Fruit fly (Drosophila melanogaster) ovary, adult (tissue): ENCODE results near the gene Atg17.

Experiments used
- CG17801 ChIP-seq: fragments of 200-800 bp; optimal IDR thresholded peaks from 2 replicates; lab custom pipeline; 2019; ENCODE audit warnings: missing biosample characterization, mild to moderate bottlenecking, missing genetic modification characterization, moderate library complexity; ENCODE audit not compliant: partially characterized antibody

Gene Atg17

DNA sequence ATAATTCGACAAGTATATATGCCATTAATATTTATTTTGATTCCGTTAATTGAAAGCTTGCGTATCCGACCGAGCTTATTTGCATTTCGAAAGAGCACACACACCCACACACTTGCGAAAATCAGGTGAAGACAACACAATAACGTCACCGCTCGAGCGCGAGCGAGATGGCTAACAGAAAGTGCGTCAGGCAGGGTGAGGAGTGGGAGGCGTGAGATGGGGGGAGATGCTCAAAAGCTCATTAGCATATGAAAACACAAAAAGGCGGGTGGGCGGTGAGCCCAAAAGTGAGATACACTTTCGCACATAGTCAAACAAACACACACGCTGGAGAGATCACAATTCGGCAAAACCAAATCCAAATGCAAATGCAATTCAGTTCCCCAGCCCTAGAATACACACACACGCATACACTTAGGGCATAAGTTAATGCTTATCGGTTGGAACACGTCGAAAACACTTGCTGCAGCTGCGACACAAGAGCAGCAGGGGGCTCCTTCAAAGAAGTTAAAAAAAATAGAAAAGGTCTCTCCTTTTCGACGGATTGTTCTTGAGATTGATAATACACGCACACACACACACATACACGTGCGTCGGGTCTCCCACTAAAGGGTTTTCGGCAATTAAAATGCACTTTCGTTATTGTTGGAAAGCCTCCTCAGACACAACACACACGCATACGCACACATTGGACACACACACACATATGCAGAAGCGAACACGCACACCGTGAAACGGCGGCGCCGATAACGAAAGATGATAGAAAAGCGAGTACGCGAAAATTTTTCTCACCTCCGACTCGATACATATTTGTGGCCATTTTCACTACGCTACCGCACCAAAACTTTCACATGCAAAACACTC, 21.6 kb upstream of the Atg17 start:
- no peak for TF ChIP-seq CG17801 (GFP tag; lab: Kevin White, UChicago)

DNA sequence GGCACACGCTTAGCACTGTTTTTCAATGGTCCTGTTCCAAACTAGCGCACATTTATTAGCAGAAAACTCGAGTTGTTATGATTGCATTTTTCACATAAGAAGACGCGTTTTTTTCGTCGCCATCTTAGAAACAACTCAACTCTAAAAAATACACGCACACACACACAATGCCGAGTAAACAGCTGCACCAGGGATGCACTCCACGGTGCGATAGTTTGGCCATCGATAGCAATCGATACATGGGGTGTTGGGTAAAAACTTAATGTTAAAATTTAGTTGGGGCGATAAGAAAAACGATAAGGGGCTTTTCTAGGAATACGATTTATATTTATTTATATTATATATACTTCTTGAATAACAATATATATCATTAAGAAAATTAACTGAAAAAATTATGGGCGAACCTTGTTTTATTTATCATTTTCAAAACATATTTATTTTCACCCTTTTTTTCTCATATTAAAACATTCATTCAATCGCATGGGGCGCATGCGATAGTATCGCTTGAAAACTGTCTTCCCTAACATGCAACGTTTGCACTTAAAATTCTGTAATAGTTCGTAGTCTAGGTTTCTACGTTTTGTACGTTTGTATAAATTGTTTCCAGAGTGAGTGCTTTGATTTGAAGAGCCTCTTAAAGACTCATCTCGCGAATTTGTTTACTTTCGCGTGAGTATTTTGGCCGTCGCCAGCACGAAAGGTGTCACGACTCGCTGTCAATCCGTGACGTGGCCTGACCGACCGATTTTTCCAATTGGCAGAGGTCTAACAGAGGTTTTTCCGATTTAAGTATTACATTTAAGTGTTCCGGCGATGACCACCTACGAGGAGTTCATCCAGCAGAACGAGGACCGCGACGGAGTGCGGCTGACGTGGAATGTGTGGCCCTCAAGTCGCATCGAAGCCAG, 20.7 kb upstream of the Atg17 start, which contains the start of the genes MTA1-like and Sec23:
TSS of gene MTA1-like (minus strand) at position 170 of the 908 bp plus-strand sequence.
TSS of gene Sec23 (plus strand) at position 497 of the 908 bp plus-strand sequence.
- TF ChIP-seq CG17801 (GFP tag; lab: Kevin White, UChicago): no peak

DNA sequence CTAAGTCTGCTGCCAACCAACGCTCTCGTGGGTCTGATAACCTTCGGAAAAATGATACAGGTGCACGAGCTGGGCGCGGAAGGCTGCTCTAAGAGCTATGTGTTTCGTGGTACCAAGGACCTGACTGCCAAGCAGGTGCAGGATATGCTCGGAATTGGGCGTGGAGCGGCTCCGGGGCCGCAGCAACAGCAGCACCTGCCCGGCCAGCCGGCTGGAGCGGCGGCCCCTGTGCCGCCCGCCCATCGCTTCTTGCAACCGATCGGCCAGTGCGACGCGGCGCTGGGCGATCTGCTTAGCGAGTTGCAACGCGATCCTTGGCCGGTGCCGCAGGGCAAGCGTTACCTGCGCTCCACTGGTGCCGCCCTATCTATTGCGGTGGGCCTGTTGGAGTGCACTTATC, 19.6 kb upstream of the Atg17 start:
- TF ChIP-seq CG17801 (GFP tag; lab: Kevin White, UChicago): no peak

DNA sequence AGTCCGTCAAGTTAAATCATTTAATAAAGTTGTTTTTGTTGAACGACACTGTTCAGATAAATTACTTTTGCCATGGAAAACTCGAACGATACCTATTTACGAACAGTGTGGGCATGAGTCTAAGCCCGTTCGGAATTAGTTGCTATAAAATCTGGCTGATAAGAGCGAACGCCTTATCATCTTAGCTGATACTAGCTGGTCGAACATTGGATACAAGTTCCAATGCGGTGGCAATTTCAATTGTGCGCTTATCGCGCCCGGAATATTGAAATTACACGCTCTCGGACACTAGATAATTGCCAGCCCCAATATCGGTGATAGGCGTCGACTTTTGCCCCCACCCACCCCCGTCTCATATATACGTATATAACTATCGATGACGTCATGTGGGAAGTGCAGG, 15.6 kb upstream of the Atg17 start:
- no peak for TF ChIP-seq CG17801 (GFP tag; lab: Kevin White, UChicago)

DNA sequence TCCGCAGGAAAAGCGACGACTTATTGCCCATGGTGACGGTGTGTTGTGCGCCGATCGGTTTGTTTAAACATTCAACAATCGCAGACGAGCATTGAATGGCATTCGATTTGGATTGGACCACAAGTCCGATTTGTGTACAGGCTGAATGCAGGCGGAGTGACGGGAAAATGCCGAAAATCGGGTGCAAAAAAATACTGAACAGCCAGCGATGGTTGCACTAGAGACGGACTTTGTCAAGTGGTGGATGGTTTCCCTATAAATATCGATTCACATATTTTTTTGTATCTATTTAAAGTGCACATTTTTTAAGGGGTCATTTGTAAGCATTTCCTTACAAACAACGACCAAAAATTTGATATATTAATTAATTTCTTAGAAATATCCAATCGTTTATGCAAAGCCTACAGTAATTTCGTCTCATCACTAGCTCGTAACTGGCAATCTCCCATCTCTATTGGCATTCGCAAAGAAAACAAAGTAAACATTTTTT, 14.8 kb upstream of the Atg17 start, which contains the start of the genes elm and MED27:
TSS of gene elm (minus strand) at position 170 of the 490 bp plus-strand sequence.
TSS of gene MED27 (plus strand) at position 448 of the 490 bp plus-strand sequence.
- TF ChIP-seq CG17801 (GFP tag; lab: Kevin White, UChicago): peak; percentile 93

DNA sequence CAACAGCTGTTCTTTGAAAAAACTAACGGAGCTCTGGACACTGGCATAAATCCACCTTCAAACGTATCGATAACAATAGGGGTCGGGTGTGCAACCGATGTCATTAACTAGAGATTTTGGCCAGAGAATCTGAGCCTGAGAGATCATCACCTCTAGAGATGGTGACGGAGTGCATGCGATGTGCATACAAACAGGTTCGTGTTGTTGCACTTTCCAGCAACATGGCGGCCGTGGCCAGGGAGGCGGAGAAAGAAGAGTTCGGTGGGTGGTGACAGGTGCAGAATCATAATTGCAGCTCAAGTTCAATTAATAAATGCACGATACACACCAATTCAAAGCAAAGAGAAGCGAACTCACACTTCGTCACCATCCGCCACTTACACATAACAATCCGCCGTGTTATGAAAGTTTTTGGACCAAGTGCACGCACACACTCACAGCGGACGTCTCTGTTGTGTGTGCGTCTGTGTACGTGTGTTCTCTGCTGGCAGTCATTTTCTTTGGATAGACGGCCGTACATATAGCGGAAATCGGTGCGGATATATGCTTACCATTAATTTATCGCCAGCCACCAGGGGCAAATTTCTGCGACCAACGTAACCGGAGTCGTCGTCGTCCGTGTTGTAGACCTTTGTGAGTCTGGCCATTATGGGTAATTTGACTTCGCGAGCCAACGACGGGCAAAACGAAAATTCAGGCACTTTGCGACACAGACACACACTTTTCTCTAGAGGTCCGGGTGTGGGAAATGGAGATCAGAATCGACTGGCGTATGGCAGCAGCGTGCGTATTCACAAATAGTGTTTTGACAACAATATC, 10.3 kb upstream of the Atg17 start:
- no peak for TF ChIP-seq CG17801 (GFP tag; lab: Kevin White, UChicago)

DNA sequence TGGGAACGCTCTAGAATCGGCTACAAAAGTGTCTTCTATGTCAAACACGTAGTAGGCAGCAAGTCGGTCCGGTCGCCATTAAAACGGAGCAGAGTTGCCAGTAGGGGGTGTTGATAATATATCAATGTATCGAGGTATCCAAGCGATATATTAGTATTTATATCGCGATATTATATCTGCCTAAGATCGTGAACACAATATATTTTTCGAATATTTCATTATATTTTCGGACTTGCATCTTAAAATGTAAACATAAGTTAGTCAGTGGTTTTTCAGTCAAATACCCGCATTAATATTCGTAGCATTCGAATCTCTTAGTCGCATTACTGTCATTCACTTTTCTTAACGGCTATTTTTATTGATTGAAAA, 9.7 kb upstream of the Atg17 start, which contains the start of gene CG2182:
TSS of gene CG2182 (minus strand) at position 84 of the 369 bp plus-strand sequence.
- TF ChIP-seq CG17801 (GFP tag; lab: Kevin White, UChicago): no peak

DNA sequence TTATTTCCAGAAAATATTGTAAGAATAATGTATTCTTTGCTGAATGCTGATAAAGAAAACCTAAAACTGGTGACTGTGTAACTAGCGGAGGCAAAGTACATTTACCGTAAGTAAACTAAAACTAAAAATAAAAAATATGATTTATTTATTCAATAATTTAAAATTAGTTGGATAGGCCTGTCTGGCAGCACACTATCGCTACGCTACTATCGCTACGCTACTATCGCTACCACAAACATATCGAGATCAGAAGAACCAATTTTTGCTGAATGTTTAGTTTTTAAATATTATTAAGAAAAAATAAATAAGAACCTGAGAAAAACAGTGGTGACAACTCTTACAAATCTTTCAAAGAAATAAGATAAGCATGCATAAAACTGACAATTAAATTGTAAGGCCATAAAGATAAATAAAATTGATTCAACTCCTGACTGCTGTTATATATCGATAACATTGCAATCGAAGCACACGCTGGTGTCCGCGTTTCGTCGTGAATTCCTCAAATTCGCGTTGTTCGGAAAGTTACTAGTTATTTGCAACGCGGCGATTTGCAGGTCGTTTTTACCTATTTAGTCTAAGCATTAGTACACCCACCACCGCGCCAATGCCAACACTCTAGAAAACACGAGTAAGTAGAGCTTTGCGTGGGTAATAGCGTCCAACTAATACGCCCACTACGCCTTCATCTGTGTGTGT, 9.2 kb upstream of the Atg17 start, which contains the start of gene Wdr33:
TSS of gene Wdr33 (plus strand) at position 438 of the 696 bp plus-strand sequence.
- no peak for TF ChIP-seq CG17801 (GFP tag; lab: Kevin White, UChicago)

DNA sequence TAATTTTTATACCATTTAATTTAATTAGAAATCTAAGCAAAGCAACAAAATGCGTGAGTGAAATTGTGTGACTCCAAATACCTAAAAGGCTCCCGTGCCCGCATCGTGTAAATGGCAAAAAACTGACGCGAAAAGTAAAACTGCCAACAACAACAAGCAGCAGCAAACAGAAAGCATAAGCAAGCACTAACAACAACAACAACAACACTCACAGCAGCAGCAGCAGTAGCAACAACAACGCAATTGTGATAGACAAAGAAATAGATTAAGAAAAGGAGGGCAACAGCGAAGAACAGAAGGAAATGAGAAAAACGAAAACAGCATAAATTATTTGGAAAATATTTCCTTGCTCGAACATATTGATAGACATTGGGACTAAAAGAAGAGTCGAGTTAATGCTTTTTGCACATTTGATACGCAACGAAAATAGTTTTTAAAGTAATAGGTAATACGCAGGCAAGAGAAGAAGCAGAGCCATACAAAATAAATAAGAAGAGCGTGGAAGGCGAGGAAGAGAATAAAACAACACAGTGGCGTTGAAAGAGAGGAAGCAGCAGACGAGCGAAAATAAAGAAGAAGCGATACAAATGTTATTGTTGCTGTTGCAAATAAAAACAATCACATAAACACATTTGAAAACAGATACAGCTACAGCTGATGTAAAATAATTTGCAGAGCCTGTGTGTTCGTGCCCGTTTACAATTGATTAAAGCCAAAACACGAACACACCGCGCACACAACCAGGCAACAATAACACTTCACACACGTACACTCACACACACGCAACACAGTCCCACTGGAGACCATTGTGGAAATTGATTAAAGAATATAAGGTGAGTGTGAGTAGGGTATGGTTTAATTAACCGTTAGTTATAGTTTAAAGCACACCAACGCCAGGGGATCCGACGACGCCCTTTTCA, 487 bp downstream of the Atg17 start:
- no peak for TF ChIP-seq CG17801 (GFP tag; lab: Kevin White, UChicago)

DNA sequence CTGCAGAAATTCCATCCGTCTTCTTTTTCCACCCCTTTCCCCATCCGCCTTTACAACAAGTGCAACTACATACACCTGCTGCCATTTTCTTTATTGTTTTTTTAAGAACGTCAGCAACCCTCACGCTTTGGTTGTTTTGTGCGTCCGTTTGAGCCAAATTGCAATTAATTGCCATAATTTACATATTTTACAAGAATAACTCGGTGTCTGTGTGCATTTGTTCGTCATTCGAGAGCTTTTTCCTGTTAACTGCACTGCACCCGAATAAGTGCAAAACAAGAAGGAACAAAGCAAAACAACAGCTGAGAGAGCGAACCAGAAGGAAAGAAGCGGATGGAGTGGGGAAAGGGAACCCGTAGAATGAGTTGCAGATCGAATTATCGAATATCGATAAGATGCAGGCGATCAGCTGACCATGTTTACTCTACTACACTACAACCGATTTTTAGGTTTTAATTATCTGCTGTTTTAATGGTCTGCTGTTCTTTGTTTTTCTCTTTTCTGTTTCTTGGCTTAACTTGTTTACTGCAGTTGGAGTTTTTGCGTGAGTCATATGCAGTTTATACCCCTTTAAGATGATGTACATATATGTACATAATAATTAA, 1.2 kb downstream of the Atg17 start:
- peak; percentile 30 for TF ChIP-seq CG17801 (GFP tag; lab: Kevin White, UChicago)

DNA sequence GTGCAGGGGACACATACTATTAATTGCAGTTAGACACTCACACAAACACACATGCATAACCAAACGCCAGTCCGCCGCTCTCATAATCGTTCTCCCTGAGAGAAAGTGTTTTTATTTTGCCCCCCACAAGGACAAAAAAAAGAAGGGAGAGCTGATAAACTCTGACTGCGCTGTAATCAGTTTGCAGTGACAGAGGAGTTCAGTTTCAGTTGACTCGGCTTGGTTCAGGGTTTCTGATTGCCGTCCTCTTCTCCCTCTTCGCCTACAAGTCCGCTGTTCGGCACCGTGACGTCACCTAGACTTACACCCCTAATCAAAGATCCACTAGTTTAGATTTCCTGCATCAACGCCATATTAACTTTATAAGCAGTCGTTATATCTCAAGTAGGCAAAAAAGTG, 1.8 kb downstream of the Atg17 start:
- no peak for TF ChIP-seq CG17801 (GFP tag; lab: Kevin White, UChicago)
